Fruit fly (Drosophila melanogaster) whole organism, embryonic: ENCODE measurements around the gene Nthl1.

Source experiments
- ATbp ChIP-seq: fragments of 200-800 bp; sonication (Bioruptor generic); optimal IDR thresholded peaks from 2 replicates; lab custom pipeline; 2017; ENCODE audit warnings: missing biosample characterization, mild to moderate bottlenecking, missing genetic modification characterization, missing genetic modification reagents
- Blimp-1 ChIP-seq: fragments of 200-800 bp; sonication (Bioruptor generic); optimal IDR thresholded peaks from 3 replicates; lab custom pipeline; 2018; ENCODE audit warnings: missing biosample characterization, missing genetic modification characterization, mild to moderate bottlenecking, moderate library complexity, missing genetic modification reagents
- CG10147 ChIP-seq: fragments of 200-800 bp; sonication (Bioruptor generic); optimal IDR thresholded peaks from 2 replicates; lab custom pipeline; 2019; ENCODE audit warnings: missing biosample characterization, mild to moderate bottlenecking, missing genetic modification characterization, moderate library complexity
- CG11093 ChIP-seq: fragments of 200-800 bp; sonication (Bioruptor generic); IDR thresholded peaks from 3 replicates; pipeline ENCODE4 v1.3.6; 2022; ENCODE audit warnings: missing biosample characterization, missing genetic modification characterization
- CG11504 ChIP-seq: fragments of 200-800 bp; sonication (Bioruptor generic); optimal IDR thresholded peaks from 3 replicates; lab custom pipeline; 2019; ENCODE audit warnings: missing biosample characterization, mild to moderate bottlenecking, missing genetic modification characterization, moderate library complexity
- CG12299 ChIP-seq: fragments of 200-800 bp; sonication (Bioruptor generic); optimal IDR thresholded peaks from 2 replicates; lab custom pipeline; 2018; ENCODE audit warnings: missing biosample characterization, mild to moderate bottlenecking, missing genetic modification characterization
- CG12744 ChIP-seq: fragments of 200-800 bp; sonication (Bioruptor generic); optimal IDR thresholded peaks from 2 replicates; lab custom pipeline; 2016; ENCODE audit warnings: missing biosample characterization, missing genetic modification characterization
- CG15269 ChIP-seq: fragments of 200-800 bp; sonication (Bioruptor generic); optimal IDR thresholded peaks from 2 replicates; lab custom pipeline; 2018; ENCODE audit warnings: missing biosample characterization, mild to moderate bottlenecking, missing genetic modification characterization, moderate library complexity
- CG17359 ChIP-seq: fragments of 200-800 bp; sonication (Bioruptor generic); optimal IDR thresholded peaks from 3 replicates; lab custom pipeline; 2018; ENCODE audit warnings: missing biosample characterization, mild to moderate bottlenecking, missing genetic modification characterization, moderate library complexity
- CG18262 ChIP-seq: fragments of 200-800 bp; optimal IDR thresholded peaks from 3 replicates; lab custom pipeline; 2019; ENCODE audit warnings: missing biosample characterization, mild to moderate bottlenecking, missing genetic modification characterization, moderate library complexity
- CG18764 ChIP-seq: fragments of 200-800 bp; sonication (Bioruptor generic); optimal IDR thresholded peaks from 3 replicates; lab custom pipeline; 2016; ENCODE audit warnings: missing biosample characterization, missing genetic modification characterization
- CG31365 ChIP-seq: fragments of 200-800 bp; sonication (Bioruptor generic); optimal IDR thresholded peaks from 2 replicates; lab custom pipeline; 2018; ENCODE audit warnings: missing biosample characterization, mild to moderate bottlenecking, missing genetic modification characterization
- CG32767 ChIP-seq: fragments of 200-800 bp; sonication (Bioruptor generic); IDR thresholded peaks from 2 replicates; pipeline ENCODE4 v1.3.6; 2022; ENCODE audit warnings: missing biosample characterization, missing genetic modification characterization
- CG32772 ChIP-seq: fragments of 200-800 bp; sonication (Bioruptor generic); IDR thresholded peaks from 2 replicates; pipeline ENCODE4 v1.3.6; 2022; ENCODE audit warnings: missing biosample characterization, missing genetic modification characterization
- CG43689 ChIP-seq: fragments of 200-800 bp; sonication (Bioruptor generic); IDR thresholded peaks from 2 replicates; pipeline ENCODE4 v1.3.6; 2022; ENCODE audit warnings: missing biosample characterization, missing genetic modification characterization
- CG4424 ChIP-seq: fragments of 200-800 bp; sonication (Bioruptor generic); optimal IDR thresholded peaks from 3 replicates; lab custom pipeline; 2016; ENCODE audit warnings: missing biosample characterization, missing genetic modification characterization
- CG4707 ChIP-seq: fragments of 200-800 bp; sonication (Bioruptor generic); optimal IDR thresholded peaks from 2 replicates; lab custom pipeline; 2018; ENCODE audit warnings: missing biosample characterization, mild to moderate bottlenecking, missing genetic modification characterization, moderate library complexity
- CG6254 ChIP-seq: fragments of 200-800 bp; sonication (Bioruptor generic); optimal IDR thresholded peaks from 3 replicates; lab custom pipeline; 2017; ENCODE audit warnings: mild to moderate bottlenecking, missing biosample characterization, missing genetic modification reagents, missing genetic modification characterization
- CG6854 ChIP-seq: fragments of 200-800 bp; sonication (Bioruptor generic); optimal IDR thresholded peaks from 3 replicates; lab custom pipeline; 2017; ENCODE audit warnings: missing biosample characterization, mild to moderate bottlenecking, missing genetic modification characterization
- CG7839 ChIP-seq: fragments of 200-800 bp; sonication (Bioruptor generic); optimal IDR thresholded peaks from 3 replicates; lab custom pipeline; 2018; ENCODE audit warnings: missing biosample characterization, mild to moderate bottlenecking, missing genetic modification characterization, moderate library complexity
- CG8281 ChIP-seq: fragments of 200-800 bp; sonication (Bioruptor generic); optimal IDR thresholded peaks from 2 replicates; lab custom pipeline; 2018; ENCODE audit warnings: missing biosample characterization, mild to moderate bottlenecking, missing genetic modification characterization, moderate library complexity
- CG8359 ChIP-seq: fragments of 200-800 bp; sonication (Bioruptor generic); optimal IDR thresholded peaks from 2 replicates; lab custom pipeline; 2017; ENCODE audit warnings: missing biosample characterization, mild to moderate bottlenecking, missing genetic modification characterization, borderline replicate concordance
- CG8944 ChIP-seq: fragments of 200-800 bp; sonication (Bioruptor generic); optimal IDR thresholded peaks from 3 replicates; lab custom pipeline; 2016; ENCODE audit warnings: missing biosample characterization, missing genetic modification characterization
- Camta ChIP-seq: fragments of 200-800 bp; sonication (Bioruptor generic); optimal IDR thresholded peaks from 2 replicates; lab custom pipeline; 2016; ENCODE audit warnings: missing biosample characterization, missing genetic modification characterization
- Dref ChIP-seq: fragments of 200-800 bp; sonication (Bioruptor generic); IDR thresholded peaks from 2 replicates; pipeline ENCODE4 v1.3.6; 2022; ENCODE audit warnings: missing biosample characterization, missing genetic modification characterization
- Eip74EF ChIP-seq, 2 experiments: fragments of 200-800 bp in 1 of 2; fragments of >200 bp in 1 of 2; sonication (Bioruptor generic) in 1 of 2; optimal IDR thresholded peaks; 2 replicates each; lab custom pipeline; 2017 to 2019; ENCODE audit warnings: missing biosample characterization in 2 of 2, missing genetic modification characterization in 2 of 2, mild to moderate bottlenecking in 1 of 2, moderate library complexity in 1 of 2
- Gsc ChIP-seq: fragments of 200-800 bp; sonication (Bioruptor generic); IDR thresholded peaks from 2 replicates; pipeline ENCODE4 v1.3.6; 2022; ENCODE audit warnings: missing biosample characterization, missing genetic modification characterization
- Gug ChIP-seq: fragments of 200-800 bp; sonication (Bioruptor generic); IDR thresholded peaks from 4 replicates; pipeline ENCODE4 v1.3.6; 2022; ENCODE audit warnings: missing biosample characterization, missing genetic modification characterization
- Med ChIP-seq: fragments of 200-800 bp; sonication (Bioruptor generic); peaks from one replicate; lab custom pipeline; 2016; ENCODE audit warnings: missing biosample characterization, missing genetic modification characterization, mild to moderate bottlenecking, inconsistent platforms, moderate library complexity
- NK7.1 ChIP-seq: fragments of 200-800 bp; sonication (Bioruptor generic); optimal IDR thresholded peaks from 3 replicates; lab custom pipeline; 2016; ENCODE audit warnings: missing biosample characterization, missing genetic modification characterization
- bab2 ChIP-seq: fragments of 200-800 bp; sonication (Bioruptor generic); optimal IDR thresholded peaks from 2 replicates; lab custom pipeline; 2016; ENCODE audit warnings: missing biosample characterization, missing genetic modification characterization
- cad ChIP-seq: fragments of >200 bp; optimal IDR thresholded peaks from 2 replicates; lab custom pipeline; 2017; ENCODE audit warnings: missing biosample characterization, missing genetic modification characterization
- cg ChIP-seq: fragments of 200-800 bp; sonication (Bioruptor generic); optimal IDR thresholded peaks from 3 replicates; lab custom pipeline; 2019; ENCODE audit warnings: missing biosample characterization, mild to moderate bottlenecking, missing genetic modification characterization, moderate library complexity
- esg ChIP-seq: fragments of 200-800 bp; sonication (Bioruptor generic); conservative IDR thresholded peaks from 2 replicates; pipeline ENCODE4 v1.3.6; 2022; ENCODE audit warnings: missing biosample characterization, missing genetic modification characterization
- gcm ChIP-seq: fragments of 200-800 bp; sonication (Bioruptor generic); optimal IDR thresholded peaks from 2 replicates; lab custom pipeline; 2019; ENCODE audit warnings: missing biosample characterization, mild to moderate bottlenecking, missing genetic modification characterization, moderate library complexity
- gem ChIP-seq: fragments of 200-800 bp; sonication (Bioruptor generic); optimal IDR thresholded peaks from 2 replicates; lab custom pipeline; 2019; ENCODE audit warnings: missing biosample characterization, mild to moderate bottlenecking, missing genetic modification characterization, moderate library complexity
- hb ChIP-seq: fragments of 200-800 bp; sonication (Bioruptor generic); IDR thresholded peaks from 3 replicates; pipeline ENCODE4 v1.3.6; 2022; ENCODE audit warnings: missing biosample characterization, missing genetic modification characterization; ENCODE audit not compliant: partially characterized antibody
- lab ChIP-seq: fragments of 200-800 bp; sonication (Bioruptor generic); optimal IDR thresholded peaks from 3 replicates; lab custom pipeline; 2017; ENCODE audit warnings: missing biosample characterization, missing genetic modification characterization, mild to moderate bottlenecking, moderate library complexity, missing genetic modification reagents
- oc ChIP-seq: fragments of 200-800 bp; sonication (Bioruptor generic); optimal IDR thresholded peaks from 2 replicates; lab custom pipeline; 2018; ENCODE audit warnings: missing biosample characterization, mild to moderate bottlenecking, missing genetic modification characterization, moderate library complexity
- pros ChIP-seq: fragments of 200-800 bp; sonication (Bioruptor generic); optimal IDR thresholded peaks from 3 replicates; lab custom pipeline; 2019; ENCODE audit warnings: missing biosample characterization, mild to moderate bottlenecking, missing genetic modification characterization, moderate library complexity
- row ChIP-seq: fragments of 200-800 bp; sonication (Bioruptor generic); IDR thresholded peaks from 3 replicates; pipeline ENCODE4 v1.3.6; 2022; ENCODE audit warnings: missing biosample characterization, missing genetic modification characterization
- sd ChIP-seq: fragments of 200-800 bp; sonication (Bioruptor generic); optimal IDR thresholded peaks from 3 replicates; lab custom pipeline; 2018; ENCODE audit warnings: missing biosample characterization, mild to moderate bottlenecking, missing genetic modification characterization, moderate library complexity
- stwl ChIP-seq: fragments of 200-800 bp; sonication (Bioruptor generic); optimal IDR thresholded peaks from 3 replicates; lab custom pipeline; 2018; ENCODE audit warnings: missing biosample characterization, mild to moderate bottlenecking, missing genetic modification characterization, moderate library complexity
- tio ChIP-seq: fragments of 200-800 bp; sonication (Bioruptor generic); optimal IDR thresholded peaks from 2 replicates; lab custom pipeline; 2017; ENCODE audit warnings: missing biosample characterization, missing genetic modification characterization, inconsistent platforms
- vvl ChIP-seq: fragments of 200-800 bp; sonication (Bioruptor generic); IDR thresholded peaks from 2 replicates; pipeline ENCODE4 v1.3.6; 2022; ENCODE audit warnings: missing biosample characterization, missing genetic modification characterization
- wek ChIP-seq: fragments of 200-800 bp; sonication (Bioruptor generic); optimal IDR thresholded peaks from 3 replicates; lab custom pipeline; 2018; ENCODE audit warnings: missing biosample characterization, mild to moderate bottlenecking, missing genetic modification characterization, moderate library complexity
- z ChIP-seq: fragments of 200-800 bp; sonication (Bioruptor generic); IDR thresholded peaks from 3 replicates; pipeline ENCODE4 v1.3.6; 2022; ENCODE audit warnings: missing biosample characterization, missing genetic modification characterization

Gene Nthl1

dm6 chr2L:20896681-20897341 lies 30.8 kb downstream of the Nthl1 start (continued):
- TF ChIP-seq CG12299 (peak; percentile 48), wek (GFP tag; lab: Kevin White, UChicago) (peak; percentile 85), tio (GFP tag; lab: Kevin White, UChicago) (peak; percentile 36), CG6254 (GFP tag; lab: Kevin White, UChicago) (peak; percentile 34), CG4707 (GFP tag; lab: Kevin White, UChicago) (peak; percentile 89), CG18262 (peak; percentile 35), gem (tag; lab: Kevin White, UChicago) (peak; percentile 37), CG17359 (tag; lab: Kevin White, UChicago) (peak; percentile 67), CG32767 (GFP tag; lab: Robert Waterston, UW) (peak; percentile 19; the same call in 1 of the 2 replicates), Camta (peak; percentile 28), sd (tag; lab: Kevin White, UChicago) (peak; percentile 52), CG15269 (tag; lab: Kevin White, UChicago) (peak; percentile 32), NK7.1 (peak; percentile 14), oc (tag; lab: Kevin White, UChicago) (peak; percentile 56), CG6854 (GFP tag; lab: Kevin White, UChicago) (peak; percentile 42), CG31365 (peak; percentile 43), CG10147 (GFP tag; lab: Kevin White, UChicago) (no peak), Eip74EF (GFP tag; optimal IDR thresholded peaks at IDR 0.05; lab: Kevin White, UChicago) (peak in 1 of 2 experiments; percentile 42), CG12744 (GFP tag; lab: Kevin White, UChicago) (peak; percentile 12), CG8281 (tag; lab: Kevin White, UChicago) (peak; percentile 3)
- TF ChIP-seq, all 482 proteins: peak for 152

dm6 chr2L:20891188-20891587 lies 36.5 kb downstream of the Nthl1 start:
- no peak for TF ChIP-seq CG43689 (GFP tag; lab: Robert Waterston, UW)
- peak; percentile 8 for TF ChIP-seq CG11504
- 0 out of 3 replicates have a peak, but pooled peaks have one; percentile 21 for TF ChIP-seq z (GFP tag; lab: Robert Waterston, UW)
- TF ChIP-seq gcm (GFP tag; lab: Kevin White, UChicago) = no peak
- TF ChIP-seq CG32767 (GFP tag; lab: Robert Waterston, UW) = 0 out of 2 replicates have a peak, but pooled peaks have one; percentile 20
- TF ChIP-seq CG11093 (GFP tag; lab: Robert Waterston, UW) = no peak
- no peak for TF ChIP-seq bab2 (GFP tag; lab: Kevin White, UChicago)
- peak; percentile 61 for TF ChIP-seq cg (GFP tag; lab: Kevin White, UChicago)
- TF ChIP-seq row (GFP tag; lab: Robert Waterston, UW) = peak; percentile 54
- no peak for TF ChIP-seq CG8359
- peak; percentile 10 for TF ChIP-seq Blimp-1
- peak; percentile 78 for TF ChIP-seq stwl (tag; lab: Kevin White, UChicago)
- peak; percentile 41; the same call in 2 of the 4 replicates for TF ChIP-seq Gug
- peak; percentile 50 for TF ChIP-seq vvl (GFP tag; lab: Robert Waterston, UW)
- TF ChIP-seq Gsc (GFP tag; lab: Robert Waterston, UW) = no peak
- no peak for TF ChIP-seq pros
- 0 out of 2 replicates have a peak, but pooled peaks have one; percentile 17 for TF ChIP-seq CG32772 (GFP tag; lab: Robert Waterston, UW)
- TF ChIP-seq Dref = no peak
- peak; percentile 45 for TF ChIP-seq Med (GFP tag; lab: Kevin White, UChicago)
- TF ChIP-seq lab (GFP tag; lab: Kevin White, UChicago) = peak; percentile 61
- peak; percentile 3 for TF ChIP-seq gem (tag; lab: Kevin White, UChicago)
- 0 out of 2 replicates have a peak, but pooled peaks have one; percentile 14 for TF ChIP-seq esg (GFP tag; lab: Robert Waterston, UW)
- TF ChIP-seq CG8944 (GFP tag; lab: Kevin White, UChicago) = no peak
- TF ChIP-seq CG18764 = no peak
- TF ChIP-seq CG7839 (tag; lab: Kevin White, UChicago) = peak; percentile 10
- no peak for TF ChIP-seq ATbp (GFP tag; lab: Kevin White, UChicago)
- no peak for TF ChIP-seq cad (GFP tag; lab: Kevin White, UChicago)
- TF ChIP-seq CG4424 (GFP tag; lab: Kevin White, UChicago) = no peak
- no peak for TF ChIP-seq hb (GFP tag; lab: Robert Waterston, UW)
